Fruit fly (Drosophila melanogaster): Measurements from ENCODE around the gene wake.

Gene wake

dm6 chr3R:22639239-22639858, at the start of gene wake, which contains the start of gene loco (continued):
- peak; percentile 88 for TF ChIP-seq CG34224 (GFP tag; IDR thresholded peaks at IDR 0.05; ENCODE audit: partially characterized antibody)
- no peak for TF ChIP-seq Hmx (GFP tag; optimal IDR thresholded peaks at IDR 0.05)
- no peak for TF ChIP-seq tgo (GFP tag; IDR thresholded peaks at IDR 0.05)
- TF ChIP-seq BEAF-32 (GFP tag; optimal IDR thresholded peaks at IDR 0.05) = peak; percentile 94
- TF ChIP-seq Lhr (GFP tag; optimal IDR thresholded peaks at IDR 0.05) = peak; percentile 98
- peak; percentile 96 for TF ChIP-seq Scr (GFP tag; IDR thresholded peaks at IDR 0.05; ENCODE audit: partially characterized antibody)
- TF ChIP-seq CG12769 (tag; optimal IDR thresholded peaks at IDR 0.05) = no peak
- no peak for TF ChIP-seq Nf-YA (GFP tag; IDR thresholded peaks at IDR 0.05)
- TF ChIP-seq dysf (GFP tag; IDR thresholded peaks at IDR 0.05) = no peak
- no peak for TF ChIP-seq CG8765 (GFP tag; IDR thresholded peaks at IDR 0.05)
- TF ChIP-seq amos (GFP tag; IDR thresholded peaks at IDR 0.05; ENCODE audit: partially characterized antibody) = peak; percentile 88
- peak; percentile 10; the same call in 1 of the 2 replicates for TF ChIP-seq sob (GFP tag; IDR thresholded peaks at IDR 0.05)
- TF ChIP-seq CG10274 (GFP tag; optimal IDR thresholded peaks at IDR 0.05) = no peak
- TF ChIP-seq stc (GFP tag; IDR thresholded peaks at IDR 0.05) = no peak
- no peak for TF ChIP-seq tio (GFP tag; optimal IDR thresholded peaks at IDR 0.05)
- no peak for TF ChIP-seq usp (GFP tag; optimal IDR thresholded peaks at IDR 0.05)
- peak; percentile 75; the same call in 2 of the 3 replicates for TF ChIP-seq CG6791 (GFP tag; IDR thresholded peaks at IDR 0.05; ENCODE audit: partially characterized antibody)
- TF ChIP-seq toy (GFP tag; IDR thresholded peaks at IDR 0.05) = no peak
- TF ChIP-seq MESR4 (GFP tag; optimal IDR thresholded peaks at IDR 0.05) = no peak
- TF ChIP-seq CG11093 (GFP tag; IDR thresholded peaks at IDR 0.05) = no peak
- no peak for TF ChIP-seq GATAe (GFP tag; conservative IDR thresholded peaks at IDR 0.05)
- TF ChIP-seq CG33213 (GFP tag; optimal IDR thresholded peaks at IDR 0.05) = peak; percentile 83
- TF ChIP-seq Lpt (GFP tag; optimal IDR thresholded peaks at IDR 0.05) = no peak
- peak; percentile 83 for TF ChIP-seq E2f2 (GFP tag; IDR thresholded peaks at IDR 0.05)
- no peak for TF ChIP-seq CG30403 (GFP tag; optimal IDR thresholded peaks at IDR 0.05)
- TF ChIP-seq ftz-f1 (GFP tag; optimal IDR thresholded peaks at IDR 0.05) = no peak
- no peak for TF ChIP-seq CG12104 (GFP tag; optimal IDR thresholded peaks at IDR 0.05)
- TF ChIP-seq gcm2 (GFP tag; optimal IDR thresholded peaks at IDR 0.05) = no peak
- no peak for TF ChIP-seq CG3065 (GFP tag; optimal IDR thresholded peaks at IDR 0.05)
- peak; percentile 28 for TF ChIP-seq CG1603 (tag; optimal IDR thresholded peaks at IDR 0.05)
- no peak for TF ChIP-seq CG16815 (GFP tag; optimal IDR thresholded peaks at IDR 0.05)
- TF ChIP-seq eve (GFP tag; optimal IDR thresholded peaks at IDR 0.05) = no peak
- no peak for TF ChIP-seq Sox102F (GFP tag; optimal IDR thresholded peaks at IDR 0.05)
- TF ChIP-seq sima (GFP tag; optimal IDR thresholded peaks at IDR 0.05) = no peak
- TF ChIP-seq ap (GFP tag; IDR thresholded peaks at IDR 0.05) = no peak
- no peak for TF ChIP-seq p53 (GFP tag; optimal IDR thresholded peaks at IDR 0.05)
- TF ChIP-seq CG12744 (GFP tag; optimal IDR thresholded peaks at IDR 0.05) = no peak
- no peak for TF ChIP-seq Chrac-16 (GFP tag; optimal IDR thresholded peaks at IDR 0.05)
- no peak for TF ChIP-seq caup (GFP tag; optimal IDR thresholded peaks at IDR 0.05; ENCODE audit: severe bottlenecking)
- no peak for TF ChIP-seq fru (optimal IDR thresholded peaks at IDR 0.05)
- TF ChIP-seq CG1602 (GFP tag; optimal IDR thresholded peaks at IDR 0.05) = no peak
- TF ChIP-seq Atf3 (GFP tag; optimal IDR thresholded peaks at IDR 0.05) = no peak
- TF ChIP-seq CG17186 (GFP tag; optimal IDR thresholded peaks at IDR 0.05) = peak; percentile 34
- peak; percentile 72 for TF ChIP-seq CoRest (tag; optimal IDR thresholded peaks at IDR 0.05)
- no peak for TF ChIP-seq cato (GFP tag; optimal IDR thresholded peaks at IDR 0.05; ENCODE audit: borderline replicate concordance)
- peak; percentile 88 for TF ChIP-seq CG15479 (GFP tag; optimal IDR thresholded peaks at IDR 0.05)
- TF ChIP-seq Adf1 (GFP tag; IDR thresholded peaks at IDR 0.05) = no peak
- TF ChIP-seq CG2202 (tag; optimal IDR thresholded peaks at IDR 0.05) = no peak
- TF ChIP-seq psq (GFP tag; optimal IDR thresholded peaks at IDR 0.05) = no peak
- TF ChIP-seq fd102C (GFP tag; optimal IDR thresholded peaks at IDR 0.05) = no peak
- no peak for TF ChIP-seq Six4 (GFP tag; optimal IDR thresholded peaks at IDR 0.05)
